Fruit fly (Drosophila melanogaster): ENCODE data around the gene CG42846.
A peak's percentile ranks its signal among the peaks of the same experiment; 100 is the strongest.

Gene CG42846

dm6 chr3L:205723-206284, 25.6 kb downstream of the CG42846 start, which contains the start of the genes Gk1 and CG13876 (continued):
- TF ChIP-seq fd64A (GFP tag; optimal IDR thresholded peaks at IDR 0.05) (peak; percentile 87), BEAF-32 (GFP tag; optimal IDR thresholded peaks at IDR 0.05) (peak; percentile 37), unc-4 (GFP tag; IDR thresholded peaks at IDR 0.05; ENCODE audit: partially characterized antibody) (no peak; the same call in 1 of the 2 replicates), HmgD (GFP tag; optimal IDR thresholded peaks at IDR 0.05) (no peak), grau (tag; optimal IDR thresholded peaks at IDR 0.05) (peak; percentile 96), jumu (GFP tag; optimal IDR thresholded peaks at IDR 0.05) (no peak), br (optimal IDR thresholded peaks at IDR 0.05) (no peak), CG18011 (GFP tag; optimal IDR thresholded peaks at IDR 0.05) (peak; percentile 80), Hr39 (optimal IDR thresholded peaks at IDR 0.05) (no peak), Mes4 (GFP tag; optimal IDR thresholded peaks at IDR 0.05) (no peak), peb (GFP tag; IDR thresholded peaks at IDR 0.05) (peak; percentile 78), Dll (GFP tag; IDR thresholded peaks at IDR 0.05; ENCODE audit: partially characterized antibody) (no peak), CG3163 (GFP tag; optimal IDR thresholded peaks at IDR 0.05) (no peak), ara (GFP tag; IDR thresholded peaks at IDR 0.05) (peak; percentile 94), CG8944 (GFP tag; optimal IDR thresholded peaks at IDR 0.05) (peak; percentile 17), HLHmδ (GFP tag; optimal IDR thresholded peaks at IDR 0.05) (no peak), CG9437 (GFP tag; optimal IDR thresholded peaks at IDR 0.05) (peak; percentile 93), CG7372 (GFP tag; IDR thresholded peaks at IDR 0.05) (peak; percentile 93), CG4282 (GFP tag; optimal IDR thresholded peaks at IDR 0.05) (no peak), Stat92E (GFP tag; optimal IDR thresholded peaks at IDR 0.05) (peak in 1 of 3 experiments; percentile 70), her (GFP tag; optimal IDR thresholded peaks at IDR 0.05) (peak; percentile 47), so (GFP tag; IDR thresholded peaks at IDR 0.05) (peak; percentile 95), CG17361 (GFP tag; IDR thresholded peaks at IDR 0.05) (peak; percentile 96), Six4 (GFP tag; optimal IDR thresholded peaks at IDR 0.05) (peak; percentile 86), tll (GFP tag; optimal IDR thresholded peaks at IDR 0.05) (peak in 1 of 2 experiments; percentile 62), tio (GFP tag; optimal IDR thresholded peaks at IDR 0.05) (no peak), ewg (GFP tag; optimal IDR thresholded peaks at IDR 0.05) (peak; percentile 81), CG6272 (GFP tag; IDR thresholded peaks at IDR 0.05) (peak; percentile 67), oc (tag; optimal IDR thresholded peaks at IDR 0.05) (peak; percentile 95), CG18476 (GFP tag; optimal IDR thresholded peaks at IDR 0.05) (peak; percentile 81), Jarid2 (GFP tag; optimal IDR thresholded peaks at IDR 0.05) (no peak), CG10321 (GFP tag; IDR thresholded peaks at IDR 0.05) (peak; percentile 65), CG5180 (GFP tag; optimal IDR thresholded peaks at IDR 0.05) (peak; percentile 86), Blimp-1 (GFP tag; optimal IDR thresholded peaks at IDR 0.05) (peak; percentile 93), pan (optimal IDR thresholded peaks at IDR 0.05) (no peak), pan (GFP tag; optimal IDR thresholded peaks at IDR 0.05 in 1 of 2, IDR thresholded peaks at IDR 0.05 in 1 of 2) (peak in 1 of 2 experiments; percentile 96), CG1233 (GFP tag; optimal IDR thresholded peaks at IDR 0.05) (peak; percentile 94), CG15514 (GFP tag; optimal IDR thresholded peaks at IDR 0.05) (peak; percentile 91), sug (tag; optimal IDR thresholded peaks at IDR 0.05) (peak; percentile 96), CG12391 (tag; optimal IDR thresholded peaks at IDR 0.05) (peak; percentile 98), CG5953 (GFP tag; IDR thresholded peaks at IDR 0.05) (peak; percentile 85), toy (GFP tag; IDR thresholded peaks at IDR 0.05) (peak; percentile 82), CG10565 (GFP tag; optimal IDR thresholded peaks at IDR 0.05) (peak; percentile 6), CG1603 (tag; optimal IDR thresholded peaks at IDR 0.05) (peak; percentile 76), CG16813 (GFP tag; IDR thresholded peaks at IDR 0.05; ENCODE audit: partially characterized antibody) (no peak), Ravus (GFP tag; IDR thresholded peaks at IDR 0.05) (peak; percentile 77), CG17328 (GFP tag; IDR thresholded peaks at IDR 0.05) (peak; percentile 96), Sox100B (GFP tag; optimal IDR thresholded peaks at IDR 0.05) (no peak), dmrt99B (tag; optimal IDR thresholded peaks at IDR 0.05) (peak; percentile 96), kay (GFP tag; optimal IDR thresholded peaks at IDR 0.05) (peak; percentile 86)

All from whole organism, embryonic.